Worm (Caenorhabditis elegans): ENCODE data around the gene gpla-1.

gpla-1 gene

ce11 chrV:11979673-11980561 lies 42.3 kb upstream of the gpla-1 start, which contains the start of gene snr-4 (continued):
- TF ChIP-seq zip-8 (tag; optimal IDR thresholded peaks at IDR 0.05) (no peak), lsy-2 (tag; optimal IDR thresholded peaks at IDR 0.05) (peak; percentile 81), mls-2 (tag; optimal IDR thresholded peaks at IDR 0.05) (peak; percentile 41), tbx-8 (GFP tag; optimal IDR thresholded peaks at IDR 0.05) (peak; percentile 64), ces-1 (GFP tag; optimal IDR thresholded peaks at IDR 0.05) (peak; percentile 65), nhr-12 (tag; optimal IDR thresholded peaks at IDR 0.05) (peak; percentile 44), sptf-1 (tag; optimal IDR thresholded peaks at IDR 0.05) (peak; percentile 72)

ce11 chrV:11978179-11978578 lies 40.6 kb upstream of the gpla-1 start, which contains the start of gene mif-2:
Gene mif-2, minus strand, starts transcription at chrV:11978459.
- TF ChIP-seq mep-1 (tag; optimal IDR thresholded peaks at IDR 0.05) (no peak), elt-3 (tag; optimal IDR thresholded peaks at IDR 0.05) (no peak), nhr-76 (tag; optimal IDR thresholded peaks at IDR 0.05) (no peak), ceh-43 (GFP tag; optimal IDR thresholded peaks at IDR 0.05) (no peak), ces-1 (GFP tag; optimal IDR thresholded peaks at IDR 0.05) (no peak), mls-2 (tag; optimal IDR thresholded peaks at IDR 0.05) (no peak), mab-5 (tag; optimal IDR thresholded peaks at IDR 0.05) (no peak), blmp-1 (tag; optimal IDR thresholded peaks at IDR 0.05) (no peak), nhr-28 (tag; optimal IDR thresholded peaks at IDR 0.05) (no peak), tbx-8 (GFP tag; optimal IDR thresholded peaks at IDR 0.05) (no peak), lin-13 (tag; optimal IDR thresholded peaks at IDR 0.05) (no peak)

ce11 chrV:11976734-11977133 lies 39.1 kb upstream of the gpla-1 start:
- TF ChIP-seq hlh-1 (tag; optimal IDR thresholded peaks at IDR 0.05), result no peak
- no peak for TF ChIP-seq unc-120 (tag; optimal IDR thresholded peaks at IDR 0.05; ENCODE audit: poor library complexity, severe bottlenecking)
- no peak for TF ChIP-seq snpc-4 (tag; optimal IDR thresholded peaks at IDR 0.05)
- TF ChIP-seq ztf-11 (tag; optimal IDR thresholded peaks at IDR 0.05), result no peak
- no peak for TF ChIP-seq elt-1 (tag; optimal IDR thresholded peaks at IDR 0.05; ENCODE audit: borderline replicate concordance, insufficient read depth)
- TF ChIP-seq unc-62 (GFP tag; optimal IDR thresholded peaks at IDR 0.05), result no peak
- no peak for TF ChIP-seq nhr-76 (tag; optimal IDR thresholded peaks at IDR 0.05)
- TF ChIP-seq nhr-2 (tag; optimal IDR thresholded peaks at IDR 0.05), result no peak
- no peak for TF ChIP-seq flh-1 (GFP tag; optimal IDR thresholded peaks at IDR 0.05)
- no peak for TF ChIP-seq M03D4.4 (tag; optimal IDR thresholded peaks at IDR 0.05)
- no peak for TF ChIP-seq zip-8 (tag; optimal IDR thresholded peaks at IDR 0.05)
- no peak for TF ChIP-seq ces-1 (GFP tag; optimal IDR thresholded peaks at IDR 0.05)
- no peak for TF ChIP-seq blmp-1 (tag; optimal IDR thresholded peaks at IDR 0.05)
- no peak for TF ChIP-seq mep-1 (tag; optimal IDR thresholded peaks at IDR 0.05)
- TF ChIP-seq drap-1 (GFP tag; optimal IDR thresholded peaks at IDR 0.05), result no peak
- TF ChIP-seq lsy-2 (tag; optimal IDR thresholded peaks at IDR 0.05), result no peak

- TF ChIP-seq blmp-1 (tag; optimal IDR thresholded peaks at IDR 0.05), result no peak
Observed at ce11 chrV:11975233-11975632, 37.6 kb upstream of the gpla-1 start, which contains the start of gene cpr-1. Gene cpr-1, plus strand, starts transcription at chrV:11975551.

- TF ChIP-seq elt-3 (tag; optimal IDR thresholded peaks at IDR 0.05), result no peak
- TF ChIP-seq M03D4.4 (tag; optimal IDR thresholded peaks at IDR 0.05), result no peak
- TF ChIP-seq blmp-1 (tag; optimal IDR thresholded peaks at IDR 0.05), result no peak
- TF ChIP-seq sem-2 (GFP tag; optimal IDR thresholded peaks at IDR 0.05), result no peak
- no peak for TF ChIP-seq unc-120 (tag; optimal IDR thresholded peaks at IDR 0.05; ENCODE audit: poor library complexity, severe bottlenecking)
- no peak for TF ChIP-seq zip-8 (tag; optimal IDR thresholded peaks at IDR 0.05)
- no peak for TF ChIP-seq nhr-76 (tag; optimal IDR thresholded peaks at IDR 0.05)
- no peak for TF ChIP-seq nhr-12 (tag; optimal IDR thresholded peaks at IDR 0.05)
- no peak for TF ChIP-seq ztf-11 (tag; optimal IDR thresholded peaks at IDR 0.05)
- TF ChIP-seq unc-39 (tag; optimal IDR thresholded peaks at IDR 0.05), result no peak
Observed at ce11 chrV:11964723-11965122, 27.1 kb upstream of the gpla-1 start, which contains the start of gene F58H1.7. Gene F58H1.7, minus strand, starts transcription at chrV:11964823.

ce11 chrV:11960831-11961190 lies 23.2 kb upstream of the gpla-1 start:
- peak; percentile 19 for TF ChIP-seq sptf-1 (tag; optimal IDR thresholded peaks at IDR 0.05)
- peak; percentile 48 for TF ChIP-seq cnd-1 (tag; optimal IDR thresholded peaks at IDR 0.05)
- TF ChIP-seq ceh-43 (GFP tag; optimal IDR thresholded peaks at IDR 0.05), result no peak
- TF ChIP-seq nhr-12 (tag; optimal IDR thresholded peaks at IDR 0.05), result no peak
- TF ChIP-seq unc-62 (GFP tag; optimal IDR thresholded peaks at IDR 0.05), result peak; percentile 36
- peak; percentile 84 for TF ChIP-seq nhr-2 (tag; optimal IDR thresholded peaks at IDR 0.05)
- peak; percentile 59 for TF ChIP-seq ces-1 (GFP tag; optimal IDR thresholded peaks at IDR 0.05)
